Worm (Caenorhabditis elegans) whole organism, late embryonic: ENCODE data around the gene spig-9.

Experiments
- K02D7.2 ChIP-seq: sonication (generic microtip); optimal IDR thresholded peaks from 2 replicates; lab custom pipeline; 2017; ENCODE audit warnings: mild to moderate bottlenecking, missing genetic modification characterization, missing compliant biosample characterization
- K09A11.1 ChIP-seq: sonication (generic microtip); optimal IDR thresholded peaks from 2 replicates; lab custom pipeline; 2017; ENCODE audit warnings: antibody characterized with exemption, mild to moderate bottlenecking, missing genetic modification characterization, missing compliant biosample characterization; ENCODE audit not compliant: insufficient read depth
- ceh-18 ChIP-seq: sonication (generic microtip); optimal IDR thresholded peaks from 2 replicates; lab custom pipeline; 2016; ENCODE audit warnings: missing genetic modification characterization, missing compliant biosample characterization
- ceh-19 ChIP-seq: fragments of 200-800 bp; sonication (Bioruptor generic); optimal IDR thresholded peaks from 2 replicates; lab custom pipeline; 2018; ENCODE audit warnings: mild to moderate bottlenecking, missing genetic modification characterization, missing compliant biosample characterization
- ceh-22 ChIP-seq: sonication (generic microtip); optimal IDR thresholded peaks from 2 replicates; lab custom pipeline; 2017; ENCODE audit warnings: missing biosample characterization, missing genetic modification characterization
- ceh-30 ChIP-seq: fragments of 150-350 bp; optimal IDR thresholded peaks from 2 replicates; lab custom pipeline; 2014; ENCODE audit warnings: missing biosample characterization, missing genetic modification characterization
- ceh-31 ChIP-seq: sonication (generic microtip); optimal IDR thresholded peaks from 2 replicates; lab custom pipeline; 2016; ENCODE audit warnings: missing genetic modification characterization, missing compliant biosample characterization
- ceh-34 ChIP-seq: sonication (generic microtip); optimal IDR thresholded peaks from 2 replicates; lab custom pipeline; 2016; ENCODE audit warnings: mild to moderate bottlenecking, missing genetic modification characterization, missing compliant biosample characterization
- ceh-48 ChIP-seq: sonication (generic microtip); optimal IDR thresholded peaks from 2 replicates; lab custom pipeline; 2016; ENCODE audit warnings: missing genetic modification characterization, inconsistent platforms, missing compliant biosample characterization
- che-1 ChIP-seq: sonication (generic microtip); optimal IDR thresholded peaks from 2 replicates; lab custom pipeline; 2016; ENCODE audit warnings: mild to moderate bottlenecking, missing genetic modification characterization, missing compliant biosample characterization
- dmd-4 ChIP-seq: sonication (generic microtip); optimal IDR thresholded peaks from 2 replicates; lab custom pipeline; 2016; ENCODE audit warnings: borderline replicate concordance, missing genetic modification characterization, missing compliant biosample characterization
- elt-4 ChIP-seq: sonication (generic microtip); optimal IDR thresholded peaks from 2 replicates; lab custom pipeline; 2016; ENCODE audit warnings: missing genetic modification characterization, missing compliant biosample characterization
- fax-1 ChIP-seq: sonication (generic microtip); optimal IDR thresholded peaks from 2 replicates; lab custom pipeline; 2016; ENCODE audit warnings: missing genotype, missing genetic modification characterization, missing compliant biosample characterization
- hlh-13 ChIP-seq: fragments of 200-800 bp; sonication (Bioruptor generic); optimal IDR thresholded peaks from 2 replicates; lab custom pipeline; 2018; ENCODE audit warnings: mild to moderate bottlenecking, missing genetic modification characterization, missing compliant biosample characterization
- hlh-15 ChIP-seq: sonication (generic microtip); optimal IDR thresholded peaks from 2 replicates; lab custom pipeline; 2016; ENCODE audit warnings: missing genetic modification characterization, missing compliant biosample characterization
- hlh-30 ChIP-seq: sonication (generic microtip); optimal IDR thresholded peaks from 2 replicates; lab custom pipeline; 2017; ENCODE audit warnings: antibody characterized with exemption, missing genetic modification characterization, missing compliant biosample characterization; ENCODE audit not compliant: insufficient read depth
- madf-2 ChIP-seq: sonication (generic microtip); optimal IDR thresholded peaks from 2 replicates; lab custom pipeline; 2017; ENCODE audit warnings: missing genetic modification characterization, missing compliant biosample characterization
- mec-3 ChIP-seq: sonication (generic microtip); optimal IDR thresholded peaks from 2 replicates; lab custom pipeline; 2016; ENCODE audit warnings: borderline replicate concordance, missing genetic modification characterization, missing compliant biosample characterization
- nfya-1 ChIP-seq: sonication (generic microtip); optimal IDR thresholded peaks from 2 replicates; lab custom pipeline; 2017; ENCODE audit warnings: missing genetic modification characterization, mild to moderate bottlenecking, missing compliant biosample characterization, antibody characterized with exemption, moderate library complexity
- nhr-11 ChIP-seq: fragments of 150-350 bp; optimal IDR thresholded peaks from 2 replicates; lab custom pipeline; 2014; ENCODE audit warnings: missing biosample characterization, missing genetic modification characterization
- pag-3 ChIP-seq: sonication (generic microtip); optimal IDR thresholded peaks from 2 replicates; lab custom pipeline; 2016; ENCODE audit warnings: missing compliant biosample characterization, missing genetic modification characterization, borderline replicate concordance
- pat-9 ChIP-seq: fragments of 200-800 bp; sonication (Bioruptor generic); optimal IDR thresholded peaks from 2 replicates; lab custom pipeline; 2018; ENCODE audit warnings: mild to moderate bottlenecking, missing genetic modification characterization, moderate library complexity, missing compliant biosample characterization
- pax-1 ChIP-seq: fragments of 150-350 bp; optimal IDR thresholded peaks from 2 replicates; lab custom pipeline; 2014; ENCODE audit warnings: missing biosample characterization, missing genetic modification characterization
- pha-2 ChIP-seq: sonication (generic microtip); optimal IDR thresholded peaks from 2 replicates; lab custom pipeline; 2017; ENCODE audit warnings: mild to moderate bottlenecking, missing genetic modification characterization, missing compliant biosample characterization
- pqm-1 ChIP-seq: sonication (generic microtip); optimal IDR thresholded peaks from 2 replicates; lab custom pipeline; 2016; ENCODE audit warnings: missing genetic modification characterization, missing compliant biosample characterization
- ref-2 ChIP-seq: sonication (generic microtip); optimal IDR thresholded peaks from 2 replicates; lab custom pipeline; 2016; ENCODE audit warnings: missing genetic modification characterization, missing compliant biosample characterization
- sox-2 ChIP-seq: fragments of 200-800 bp; sonication (Bioruptor generic); IDR thresholded peaks from 2 replicates; pipeline ENCODE4 v1.3.6; 2022; ENCODE audit warnings: missing genetic modification reagents, missing genetic modification characterization, missing compliant biosample characterization
- sox-4 ChIP-seq: sonication (generic microtip); optimal IDR thresholded peaks from 2 replicates; lab custom pipeline; 2017; ENCODE audit warnings: mild to moderate bottlenecking, missing genetic modification characterization, inconsistent platforms, missing compliant biosample characterization
- syd-9 ChIP-seq: sonication (generic microtip); optimal IDR thresholded peaks from 2 replicates; lab custom pipeline; 2016; ENCODE audit warnings: mild to moderate bottlenecking, missing genetic modification characterization, moderate library complexity, missing compliant biosample characterization
- tbx-2 ChIP-seq: sonication (generic microtip); optimal IDR thresholded peaks from 2 replicates; lab custom pipeline; 2016; ENCODE audit warnings: missing genetic modification characterization, missing compliant biosample characterization
- unc-3 ChIP-seq, 2 experiments: fragments of 200-800 bp in 1 of 2; sonication (Bioruptor generic) in 1 of 2; sonication (generic microtip) in 1 of 2; conservative IDR thresholded peaks in 1 of 2; optimal IDR thresholded peaks in 1 of 2; 2 replicates each; pipeline versions ENCODE4 v1.3.6 to Lab custom; 2016 to 2022; ENCODE audit warnings: missing compliant biosample characterization in 2 of 2, missing genetic modification characterization in 2 of 2, missing genetic modification reagents in 1 of 2
- unc-42 ChIP-seq: sonication (generic microtip); optimal IDR thresholded peaks from 2 replicates; lab custom pipeline; 2016; ENCODE audit warnings: missing genotype, missing genetic modification characterization, missing compliant biosample characterization

Gene spig-9

DNA sequence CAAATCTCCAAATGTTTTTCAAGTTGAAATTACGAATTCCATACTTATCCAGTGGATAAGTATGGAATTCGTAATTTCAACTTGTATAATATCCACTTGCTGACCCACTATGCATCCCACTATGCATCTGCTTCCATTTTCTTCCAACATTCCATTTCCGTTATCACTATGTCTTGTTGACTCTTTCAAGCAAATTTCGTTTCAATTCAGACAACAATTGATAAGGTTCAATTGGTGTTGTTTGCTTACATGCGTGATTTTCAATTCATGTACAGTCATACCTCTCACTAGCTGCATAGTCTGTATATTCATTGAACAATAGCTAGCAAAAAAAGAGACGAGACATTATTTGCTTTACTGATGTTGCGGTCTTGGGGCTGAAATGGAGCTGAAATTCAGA lies 34.9 kb downstream of the spig-9 start:
- TF ChIP-seq nhr-11 (no peak), syd-9 (tag; lab: Kevin White, UChicago) (no peak), mec-3 (tag; lab: Kevin White, UChicago) (no peak), K09A11.1 (tag; lab: Kevin White, UChicago) (no peak), unc-3 (GFP tag; conservative IDR thresholded peaks at IDR 0.05; lab: Robert Waterston, UW) (no peak), unc-3 (tag; optimal IDR thresholded peaks at IDR 0.05; lab: Kevin White, UChicago) (no peak), nfya-1 (tag; lab: Kevin White, UChicago) (no peak), unc-42 (tag; lab: Kevin White, UChicago) (no peak), dmd-4 (tag; lab: Kevin White, UChicago) (no peak), pag-3 (tag; lab: Kevin White, UChicago) (no peak), ceh-30 (tag; lab: Kevin White, UChicago) (no peak), pax-1 (tag; lab: Kevin White, UChicago) (no peak), fax-1 (tag; lab: Kevin White, UChicago) (no peak), madf-2 (tag; lab: Kevin White, UChicago) (no peak), ceh-18 (no peak), hlh-15 (tag; lab: Kevin White, UChicago) (no peak), ref-2 (tag; lab: Kevin White, UChicago) (no peak), sox-4 (tag; lab: Kevin White, UChicago) (no peak), hlh-30 (tag; lab: Kevin White, UChicago) (no peak)

- peak; percentile 13 for TF ChIP-seq tbx-2 (tag; lab: Kevin White, UChicago)
- peak; percentile 67 for TF ChIP-seq ceh-34 (tag; lab: Kevin White, UChicago)
- no peak for TF ChIP-seq che-1 (tag; lab: Kevin White, UChicago)
- peak; percentile 36 for TF ChIP-seq pha-2 (tag; lab: Kevin White, UChicago)
- no peak for TF ChIP-seq sox-2 (GFP tag; lab: Robert Waterston, UW)
- peak; percentile 70 for TF ChIP-seq ceh-19 (GFP tag; lab: Kevin White, UChicago)
Observed at ce11 chrV:13575866-13576265, 35.8 kb downstream of the spig-9 start.

ce11 chrV:13571714-13572258 lies 39.9 kb downstream of the spig-9 start, which contains the start of gene C50B8.4:
TSS of gene C50B8.4 (plus strand) at chrV:13572012.
- TF ChIP-seq nhr-11: no peak
- TF ChIP-seq ceh-48 (tag; lab: Kevin White, UChicago): peak; percentile 1

DNA sequence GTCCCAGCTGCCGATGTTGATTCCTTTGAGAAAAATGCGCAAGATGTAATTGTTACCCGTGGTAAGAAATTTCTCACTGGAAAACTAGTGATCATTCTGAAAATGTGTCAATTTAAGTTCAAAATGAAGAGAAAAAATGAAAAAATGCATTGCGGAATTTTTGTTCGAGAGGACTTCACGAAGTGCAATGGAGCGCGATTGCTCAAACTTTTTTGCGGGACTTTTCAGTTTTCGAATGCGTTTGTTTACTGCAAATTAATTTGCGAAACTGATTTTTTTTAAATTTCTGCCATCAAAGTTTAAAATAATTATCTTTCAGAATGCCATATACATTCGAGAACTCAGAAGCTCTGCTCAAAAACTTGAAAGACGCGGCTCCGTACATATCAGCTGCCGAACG lies 43.1 kb downstream of the spig-9 start, which contains the start of the genes nuaf-1 and bir-2:
Gene nuaf-1 (minus strand): TSS at position 98 of the 400 bp plus-strand sequence.
Gene bir-2 (plus strand): TSS at position 318 of the 400 bp plus-strand sequence.
- TF ChIP-seq elt-4 (tag; lab: Kevin White, UChicago) (no peak), K02D7.2 (tag; lab: Kevin White, UChicago) (no peak), pat-9 (no peak), fax-1 (tag; lab: Kevin White, UChicago) (no peak), ceh-31 (tag; lab: Kevin White, UChicago) (peak; percentile 11)

- no peak for TF ChIP-seq hlh-13 (GFP tag; lab: Kevin White, UChicago)
- no peak for TF ChIP-seq mec-3 (tag; lab: Kevin White, UChicago)
- TF ChIP-seq pqm-1 (tag; lab: Kevin White, UChicago): no peak
- TF ChIP-seq ceh-22 (tag; lab: Kevin White, UChicago): no peak
Observed at ce11 chrV:13566967-13567366, 44.7 kb downstream of the spig-9 start.
